Worm (Caenorhabditis elegans) whole organism, early embryonic: ENCODE results near the gene F11E6.6.

Experiments
- B0310.2 ChIP-seq: sonication (generic microtip); optimal IDR thresholded peaks from 2 replicates; lab custom pipeline; 2016; ENCODE audit warnings: mild to moderate bottlenecking, missing genetic modification characterization, missing compliant biosample characterization
- F13C5.2 ChIP-seq: sonication (generic microtip); optimal IDR thresholded peaks from 2 replicates; lab custom pipeline; 2017; ENCODE audit warnings: mild to moderate bottlenecking, missing genetic modification characterization, inconsistent platforms, missing compliant biosample characterization
- aly-1 ChIP-seq: sonication (generic microtip); optimal IDR thresholded peaks from 2 replicates; lab custom pipeline; 2016; ENCODE audit warnings: missing genetic modification characterization, missing compliant biosample characterization
- ama-1 ChIP-seq: fragments of 150-350 bp; optimal IDR thresholded peaks from 2 replicates; lab custom pipeline; 2014
- ceh-13 ChIP-seq: fragments of 200-800 bp; sonication (Bioruptor generic); optimal IDR thresholded peaks from 2 replicates; lab custom pipeline; 2018; ENCODE audit warnings: mild to moderate bottlenecking, missing genetic modification characterization, missing compliant biosample characterization
- ceh-36 ChIP-seq: sonication (generic microtip); optimal IDR thresholded peaks from 2 replicates; lab custom pipeline; 2016; ENCODE audit warnings: missing genetic modification characterization, inconsistent platforms, missing compliant biosample characterization
- ets-7 ChIP-seq: sonication (generic microtip); optimal IDR thresholded peaks from 2 replicates; lab custom pipeline; 2016; ENCODE audit warnings: missing genotype, missing genetic modification characterization, missing compliant biosample characterization
- flt-1 ChIP-seq: fragments of 200-800 bp; sonication (Bioruptor generic); IDR thresholded peaks from 2 replicates; pipeline ENCODE4 v1.3.6; 2022; ENCODE audit warnings: missing genetic modification characterization, missing compliant biosample characterization
- hmbx-1 ChIP-seq: sonication (generic microtip); optimal IDR thresholded peaks from 2 replicates; lab custom pipeline; 2016; ENCODE audit warnings: mild to moderate bottlenecking, missing genetic modification characterization, missing compliant biosample characterization
- hmg-4 ChIP-seq: fragments of 200-800 bp; sonication (Bioruptor generic); optimal IDR thresholded peaks from 2 replicates; lab custom pipeline; 2018; ENCODE audit warnings: mild to moderate bottlenecking, missing genetic modification characterization, missing compliant biosample characterization
- hnd-1 ChIP-seq: sonication (generic microtip); optimal IDR thresholded peaks from 2 replicates; lab custom pipeline; 2016; ENCODE audit warnings: missing genetic modification characterization, missing compliant biosample characterization
- pes-1 ChIP-seq: fragments of 200-800 bp; sonication (Bioruptor generic); IDR thresholded peaks from 2 replicates; pipeline ENCODE4 v1.3.6; 2022; ENCODE audit warnings: missing genetic modification reagents, missing genetic modification characterization, missing compliant biosample characterization
- scrt-1 ChIP-seq: fragments of 200-800 bp; sonication (Bioruptor generic); IDR thresholded peaks from 2 replicates; pipeline ENCODE4 v1.3.6; 2022; ENCODE audit warnings: missing genetic modification characterization, missing compliant biosample characterization
- sea-1 ChIP-seq: fragments of 200-800 bp; sonication (Bioruptor generic); conservative IDR thresholded peaks from 2 replicates; pipeline ENCODE4 v1.3.6; 2022; ENCODE audit warnings: missing genetic modification characterization, missing compliant biosample characterization
- tbx-11 ChIP-seq: fragments of 200-800 bp; sonication (Bioruptor generic); IDR thresholded peaks from 2 replicates; pipeline ENCODE4 v1.3.6; 2022; ENCODE audit warnings: missing genetic modification characterization, missing compliant biosample characterization
- tbx-37 ChIP-seq: fragments of 200-800 bp; sonication (Bioruptor generic); conservative IDR thresholded peaks from 2 replicates; pipeline ENCODE4 v1.3.6; 2022; ENCODE audit warnings: missing genetic modification reagents, missing genetic modification characterization, missing compliant biosample characterization
- tra-4 ChIP-seq: sonication (generic microtip); optimal IDR thresholded peaks from 2 replicates; lab custom pipeline; 2017; ENCODE audit warnings: missing genetic modification characterization, missing compliant biosample characterization

Gene F11E6.6

DNA sequence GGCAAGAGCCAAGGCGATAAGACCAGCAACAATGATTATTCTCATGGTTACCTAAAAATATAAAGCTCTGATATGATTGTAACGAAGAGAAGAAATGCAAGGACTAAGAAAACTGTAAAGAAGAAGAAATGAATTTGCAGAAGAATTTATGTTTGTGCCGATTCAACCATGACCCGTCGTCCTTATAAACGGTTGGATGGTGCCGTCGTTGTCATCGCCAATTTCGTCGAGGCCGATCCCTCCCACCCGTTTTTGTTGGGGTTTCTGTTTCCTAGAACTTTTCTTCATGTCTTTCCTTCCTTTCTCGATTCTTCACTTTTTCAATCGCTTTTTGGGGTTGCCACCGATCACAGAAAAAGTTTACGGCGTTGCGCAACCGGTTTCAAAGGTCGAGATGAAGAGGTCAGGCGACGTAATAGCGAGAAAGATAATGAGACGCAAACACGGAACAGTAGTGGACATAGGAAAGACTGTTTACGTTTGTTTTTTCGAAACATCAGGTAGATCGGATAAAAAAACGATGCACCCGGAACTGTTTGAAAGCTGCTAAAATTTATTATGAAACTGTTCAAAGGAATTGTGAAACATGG, 6.2 kb upstream of the F11E6.6 start, which contains the start of gene epic-1:
Gene epic-1 (minus strand): TSS at position 51 of the 590 bp plus-strand sequence.
- no peak for TF ChIP-seq B0310.2 (tag; lab: Kevin White, UChicago)
- no peak for TF ChIP-seq hmg-4 (GFP tag; lab: Kevin White, UChicago)
- no peak for TF ChIP-seq tbx-11 (GFP tag; lab: Robert Waterston, UW)
- no peak for TF ChIP-seq ama-1 (lab: Kevin White, UChicago)

DNA sequence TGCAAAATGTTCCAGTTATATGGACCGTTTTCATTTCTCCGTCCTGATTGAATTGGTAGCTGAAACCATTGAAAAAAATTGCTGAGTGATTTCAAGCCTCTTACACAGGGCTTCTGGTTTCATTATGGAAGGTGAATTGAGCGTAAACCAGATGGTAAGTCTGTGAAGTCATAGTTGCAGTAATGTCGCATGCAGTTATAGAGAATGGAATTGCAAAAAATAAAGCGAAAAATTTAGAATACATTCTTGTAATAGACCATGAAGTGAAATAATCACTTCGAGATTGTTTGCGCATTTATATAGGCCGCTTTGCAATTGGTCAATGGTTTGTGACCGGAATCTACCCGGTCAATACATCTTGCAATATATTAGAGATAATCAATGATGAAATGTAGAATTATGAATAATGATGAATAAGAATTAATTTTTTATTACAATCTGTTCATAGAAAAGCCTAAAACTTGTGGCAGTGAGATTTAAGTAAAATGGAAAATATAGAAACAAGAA, 4.4 kb upstream of the F11E6.6 start, which contains the start of gene F11E6.4:
Gene F11E6.4 (minus strand): TSS at position 259 of the 507 bp plus-strand sequence.
- TF ChIP-seq tbx-11 (GFP tag; lab: Robert Waterston, UW) (no peak), tbx-37 (no peak), sea-1 (GFP tag; lab: Robert Waterston, UW) (no peak), scrt-1 (GFP tag; lab: Robert Waterston, UW) (no peak), ceh-36 (no peak), hmbx-1 (tag; lab: Kevin White, UChicago) (no peak), ama-1 (lab: Kevin White, UChicago) (no peak), hmg-4 (GFP tag; lab: Kevin White, UChicago) (no peak), F13C5.2 (no peak)

DNA sequence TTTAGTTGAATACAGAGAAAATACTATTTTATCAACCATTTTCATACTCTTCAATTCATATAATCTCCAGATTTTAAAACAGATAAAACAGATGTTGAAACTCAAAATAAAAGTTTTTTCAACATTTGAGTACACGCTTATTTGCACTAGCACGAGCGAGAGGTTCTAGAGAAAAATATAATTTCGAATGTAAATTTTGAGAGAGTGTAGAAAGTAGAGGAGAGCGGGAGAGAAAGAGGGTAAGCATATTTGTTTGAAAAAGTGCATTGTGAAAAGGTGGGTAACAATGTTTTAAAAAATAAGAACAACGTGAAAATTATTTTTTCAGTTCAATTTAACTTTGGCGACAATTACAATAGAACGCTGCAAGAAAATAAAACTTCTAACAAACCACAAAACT, 2.0 kb upstream of the F11E6.6 start:
- TF ChIP-seq ceh-36 (no peak), flt-1 (GFP tag; lab: Robert Waterston, UW) (no peak), ama-1 (lab: Kevin White, UChicago) (no peak), hnd-1 (tag; lab: Kevin White, UChicago) (no peak), tbx-11 (GFP tag; lab: Robert Waterston, UW) (no peak), ceh-13 (no peak), pes-1 (GFP tag; lab: Robert Waterston, UW) (no peak), aly-1 (tag; lab: Kevin White, UChicago) (no peak), hmg-4 (GFP tag; lab: Kevin White, UChicago) (no peak), scrt-1 (GFP tag; lab: Robert Waterston, UW) (no peak), F13C5.2 (no peak), hmbx-1 (tag; lab: Kevin White, UChicago) (no peak), ets-7 (no peak)

DNA sequence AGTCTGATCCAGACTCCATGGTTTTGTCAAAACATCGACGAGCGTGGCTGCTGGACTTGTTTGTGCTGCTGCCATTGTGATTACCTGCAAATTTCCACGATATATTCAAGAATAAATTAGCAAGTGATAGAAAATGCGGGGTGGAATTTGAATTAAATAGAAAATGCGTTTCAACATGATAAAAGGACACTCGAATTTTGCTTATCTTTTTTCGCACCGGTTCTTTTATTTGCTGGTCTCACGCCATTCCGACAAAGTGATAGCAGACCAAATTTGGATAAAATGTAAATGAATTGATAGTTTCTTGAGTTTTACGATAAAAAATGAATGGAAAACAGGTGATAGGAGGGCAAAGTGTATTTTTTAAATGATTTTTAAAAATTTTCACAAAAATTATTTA, 1.5 kb upstream of the F11E6.6 start, which contains the start of gene elo-2:
Gene elo-2 (minus strand): TSS at position 84 of the 400 bp plus-strand sequence.
- TF ChIP-seq tbx-37 (no peak), F13C5.2 (no peak), hnd-1 (tag; lab: Kevin White, UChicago) (no peak), ceh-36 (no peak), hmbx-1 (tag; lab: Kevin White, UChicago) (no peak), sea-1 (GFP tag; lab: Robert Waterston, UW) (no peak), tbx-11 (GFP tag; lab: Robert Waterston, UW) (no peak), B0310.2 (tag; lab: Kevin White, UChicago) (no peak), ama-1 (lab: Kevin White, UChicago) (no peak), scrt-1 (GFP tag; lab: Robert Waterston, UW) (no peak), ets-7 (no peak), aly-1 (tag; lab: Kevin White, UChicago) (no peak), ceh-13 (no peak), flt-1 (GFP tag; lab: Robert Waterston, UW) (no peak), tra-4 (tag; lab: Kevin White, UChicago) (no peak), hmg-4 (GFP tag; lab: Kevin White, UChicago) (no peak), pes-1 (GFP tag; lab: Robert Waterston, UW) (no peak)

DNA sequence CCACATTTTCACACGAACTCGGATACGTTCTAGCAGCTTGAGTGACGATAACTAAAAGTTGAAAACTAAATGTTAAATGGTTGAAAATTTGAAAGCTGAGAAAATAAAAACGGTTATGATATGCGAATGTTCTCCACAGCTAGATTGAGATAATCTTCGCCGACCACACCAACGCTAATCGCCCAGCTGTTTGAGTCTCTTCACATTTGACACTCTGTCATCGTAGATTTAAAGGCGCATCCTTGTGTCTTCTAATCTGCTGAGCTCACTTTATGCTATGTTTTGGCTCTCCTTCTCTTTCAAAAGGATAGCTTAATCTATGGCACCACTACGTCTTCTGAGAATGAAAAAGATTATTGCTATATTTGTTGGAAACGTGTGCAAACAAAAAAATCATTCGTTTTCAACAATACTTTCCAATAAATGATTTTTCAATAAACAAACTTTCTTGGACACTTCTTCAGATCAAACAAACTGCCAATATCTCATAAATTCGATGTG, 2.6 kb downstream of the F11E6.6 start, which contains the start of gene F11E6.10:
Gene F11E6.10 (minus strand): TSS at position 51 of the 501 bp plus-strand sequence.
- no peak for TF ChIP-seq B0310.2 (tag; lab: Kevin White, UChicago)
- no peak for TF ChIP-seq hmbx-1 (tag; lab: Kevin White, UChicago)
- no peak for TF ChIP-seq ceh-13
- no peak for TF ChIP-seq hnd-1 (tag; lab: Kevin White, UChicago)
- TF ChIP-seq scrt-1 (GFP tag; lab: Robert Waterston, UW) = no peak
- no peak for TF ChIP-seq ceh-36
- TF ChIP-seq sea-1 (GFP tag; lab: Robert Waterston, UW) = no peak
- no peak for TF ChIP-seq pes-1 (GFP tag; lab: Robert Waterston, UW)
- no peak for TF ChIP-seq aly-1 (tag; lab: Kevin White, UChicago)
- TF ChIP-seq ama-1 (lab: Kevin White, UChicago) = no peak

DNA sequence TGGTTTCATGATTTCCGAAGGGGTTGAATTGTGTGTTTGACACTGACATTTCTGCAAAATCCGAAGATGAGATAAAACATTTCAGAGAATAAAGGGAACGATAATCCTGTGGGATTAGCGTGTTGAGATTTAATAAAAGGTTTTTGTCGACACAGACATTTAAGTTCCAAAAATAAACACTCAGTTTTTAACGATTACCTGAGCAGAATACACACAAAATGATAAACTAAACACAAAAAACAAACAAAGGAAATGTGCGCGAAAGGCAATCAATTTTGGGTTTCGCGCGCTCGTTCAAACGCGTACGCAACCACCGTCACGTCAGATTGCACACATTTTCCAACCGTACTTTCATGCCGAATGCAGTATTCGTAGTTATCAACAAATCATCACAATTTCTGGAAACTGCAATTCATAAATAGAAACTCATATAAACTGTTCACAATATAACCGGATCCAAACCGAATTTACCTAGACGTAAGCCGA, 4.5 kb downstream of the F11E6.6 start, which contains the start of gene rif-1.1:
Gene rif-1.1 (minus strand): TSS at position 51 of the 486 bp plus-strand sequence.
- TF ChIP-seq flt-1 (GFP tag; lab: Robert Waterston, UW) (no peak), F13C5.2 (no peak), ama-1 (lab: Kevin White, UChicago) (no peak), tbx-37 (no peak), hnd-1 (tag; lab: Kevin White, UChicago) (no peak), tra-4 (tag; lab: Kevin White, UChicago) (no peak), scrt-1 (GFP tag; lab: Robert Waterston, UW) (no peak), tbx-11 (GFP tag; lab: Robert Waterston, UW) (no peak), sea-1 (GFP tag; lab: Robert Waterston, UW) (no peak), pes-1 (GFP tag; lab: Robert Waterston, UW) (no peak), B0310.2 (tag; lab: Kevin White, UChicago) (no peak), ets-7 (no peak), aly-1 (tag; lab: Kevin White, UChicago) (no peak), ceh-13 (no peak), hmbx-1 (tag; lab: Kevin White, UChicago) (no peak), hmg-4 (GFP tag; lab: Kevin White, UChicago) (no peak), ceh-36 (no peak)

DNA sequence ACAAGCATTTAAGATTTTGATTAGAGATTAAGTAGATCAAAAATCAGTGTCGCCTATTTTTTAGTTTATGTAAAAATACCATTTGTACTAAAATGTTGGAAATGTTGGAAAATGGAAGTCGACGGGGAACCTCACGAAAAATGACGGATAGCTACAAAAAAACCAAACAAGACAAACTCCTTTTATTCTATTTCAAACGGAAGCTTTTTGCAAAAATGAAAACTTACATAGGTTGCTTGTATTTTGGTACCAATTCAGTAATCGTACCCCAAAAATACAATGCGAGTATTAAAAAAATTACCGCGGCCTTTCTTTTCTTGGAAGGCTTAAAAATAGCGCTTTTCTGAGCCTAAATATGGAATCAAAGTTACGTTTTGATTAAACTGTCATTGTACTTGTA, 11.8 kb downstream of the F11E6.6 start:
- no peak for TF ChIP-seq B0310.2 (tag; lab: Kevin White, UChicago)
- no peak for TF ChIP-seq scrt-1 (GFP tag; lab: Robert Waterston, UW)
- no peak for TF ChIP-seq ceh-36
- TF ChIP-seq ets-7 = no peak
- no peak for TF ChIP-seq hmbx-1 (tag; lab: Kevin White, UChicago)
- TF ChIP-seq sea-1 (GFP tag; lab: Robert Waterston, UW) = no peak
- no peak for TF ChIP-seq flt-1 (GFP tag; lab: Robert Waterston, UW)
- no peak for TF ChIP-seq tra-4 (tag; lab: Kevin White, UChicago)
